Fruit fly (Drosophila melanogaster) whole organism: Measurements from ENCODE around the gene ebd1.

Experiments used
- CG8478 ChIP-seq: fragments of >200 bp; optimal IDR thresholded peaks from 2 replicates; lab custom pipeline; 2018; ENCODE audit warnings: inconsistent platforms
- Dll ChIP-seq: fragments of >200 bp; optimal IDR thresholded peaks from 2 replicates; lab custom pipeline; 2017
- usp ChIP-seq: fragments of >200 bp; optimal IDR thresholded peaks from 2 replicates; lab custom pipeline; 2017; ENCODE audit warnings: missing biosample characterization, missing genetic modification characterization, mixed read lengths

DNA sequence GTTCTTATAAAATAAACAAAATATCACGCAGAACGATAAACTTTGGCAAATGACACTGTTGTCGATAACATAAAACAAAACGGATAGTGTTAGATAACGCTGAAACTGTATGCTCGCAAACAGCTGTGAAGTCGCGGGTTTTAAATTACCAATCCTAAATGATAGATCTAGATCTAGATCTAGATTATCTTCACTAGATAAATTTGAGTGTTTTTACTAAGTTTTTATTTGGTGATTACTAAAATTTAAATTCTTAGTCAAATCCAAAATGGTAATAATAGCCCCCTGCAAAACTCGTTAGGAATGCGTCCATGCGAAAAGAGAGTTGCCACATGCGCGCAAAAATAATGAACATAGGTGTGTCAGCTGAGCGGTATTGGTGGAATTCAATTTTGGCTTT lies 31.3 kb downstream of the ebd1 start, which contains the start of the genes MED30 and Rev1:
- no peak for TF ChIP-seq CG8478 (lab: Kevin White, UChicago)
- TF ChIP-seq Dll (lab: Kevin White, UChicago) = no peak
- no peak for TF ChIP-seq usp (GFP tag; lab: Kevin White, UChicago)
